Fruit fly (Drosophila melanogaster): ENCODE results near the gene Cad89D.

The Cad89D gene

DNA sequence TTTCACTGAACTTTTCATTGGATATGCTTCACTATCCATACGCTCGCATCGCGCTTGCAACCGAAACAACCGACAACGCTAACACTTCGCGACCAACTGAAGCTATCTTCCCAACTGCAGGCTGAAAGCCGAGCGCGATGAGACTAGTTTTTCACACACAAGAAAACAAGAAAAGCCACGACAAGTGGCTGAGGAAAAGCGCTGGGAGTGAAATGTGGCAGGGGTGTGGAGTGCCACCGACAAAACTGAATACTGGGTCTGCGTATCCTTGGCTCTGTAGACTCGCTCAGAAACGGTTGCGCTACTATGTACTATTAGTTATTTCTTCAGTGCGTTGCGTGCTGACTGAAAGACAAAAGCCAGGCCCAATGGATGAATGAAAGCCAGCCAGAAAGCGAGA lies at the start of gene Cad89D:
Gene Cad89D (minus strand): TSS at position 101 of the 400 bp plus-strand sequence.
- TF ChIP-seq h (optimal IDR thresholded peaks at IDR 0.05) = no peak
- no peak for TF ChIP-seq psq (optimal IDR thresholded peaks at IDR 0.05)
- TF ChIP-seq ttk (optimal IDR thresholded peaks at IDR 0.05) = no peak
- no peak for TF ChIP-seq Sin3A (optimal IDR thresholded peaks at IDR 0.05)
- no peak for TF ChIP-seq Myc (optimal IDR thresholded peaks at IDR 0.05)
- TF ChIP-seq insv (optimal IDR thresholded peaks at IDR 0.05) = no peak

DNA sequence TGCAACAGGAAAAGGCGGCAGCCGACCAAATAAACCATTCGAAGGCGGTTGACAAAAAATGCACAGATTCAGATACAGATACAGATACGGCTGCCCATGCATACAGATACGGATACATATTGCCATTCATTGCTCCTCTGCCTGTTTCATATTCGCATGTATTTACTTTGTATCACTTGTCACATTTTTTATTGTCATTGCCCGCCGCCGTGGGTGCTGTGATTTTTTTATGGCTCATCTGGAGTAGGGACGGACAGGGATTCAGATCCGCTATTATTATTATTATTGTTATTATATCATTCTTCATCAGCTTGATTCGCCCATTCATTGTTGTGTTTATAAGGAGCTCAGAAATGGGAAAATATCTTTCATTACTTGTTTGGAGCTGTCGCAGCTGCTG lies 47.3 kb upstream of the Cad89D start:
- TF ChIP-seq insv (optimal IDR thresholded peaks at IDR 0.05) (no peak), Sin3A (optimal IDR thresholded peaks at IDR 0.05) (no peak), Myc (optimal IDR thresholded peaks at IDR 0.05) (no peak), ttk (optimal IDR thresholded peaks at IDR 0.05) (no peak), h (optimal IDR thresholded peaks at IDR 0.05) (no peak), psq (optimal IDR thresholded peaks at IDR 0.05) (no peak)

DNA sequence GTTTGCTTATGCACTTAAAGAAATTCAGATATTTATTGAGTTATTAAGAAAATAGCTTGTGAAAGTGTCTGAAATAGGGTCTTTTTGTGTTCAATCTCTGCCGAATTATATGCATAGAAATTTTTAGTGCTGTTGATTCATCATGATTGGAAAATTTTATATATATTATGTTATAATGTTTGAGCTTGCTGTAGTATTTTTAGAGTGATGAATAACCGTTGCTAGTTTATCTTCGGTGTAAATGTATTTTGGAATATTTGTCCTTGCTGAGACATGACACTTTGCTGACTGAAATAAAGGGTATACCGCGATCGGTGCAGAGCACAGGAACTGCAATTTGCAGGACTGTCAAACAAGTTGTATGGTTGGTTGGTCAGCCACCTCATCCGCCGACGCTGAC lies 46.7 kb upstream of the Cad89D start:
- TF ChIP-seq ttk (optimal IDR thresholded peaks at IDR 0.05) = no peak
- no peak for TF ChIP-seq Sin3A (optimal IDR thresholded peaks at IDR 0.05)
- no peak for TF ChIP-seq Myc (optimal IDR thresholded peaks at IDR 0.05)
- no peak for TF ChIP-seq psq (optimal IDR thresholded peaks at IDR 0.05)
- no peak for TF ChIP-seq insv (optimal IDR thresholded peaks at IDR 0.05)
- TF ChIP-seq h (optimal IDR thresholded peaks at IDR 0.05) = no peak

dm6 chr3R:16541293-16541692 lies 46.1 kb upstream of the Cad89D start:
- TF ChIP-seq insv (optimal IDR thresholded peaks at IDR 0.05) (no peak), h (optimal IDR thresholded peaks at IDR 0.05) (no peak), ttk (optimal IDR thresholded peaks at IDR 0.05) (no peak), Sin3A (optimal IDR thresholded peaks at IDR 0.05) (no peak), psq (optimal IDR thresholded peaks at IDR 0.05) (no peak), Myc (optimal IDR thresholded peaks at IDR 0.05) (no peak)

DNA sequence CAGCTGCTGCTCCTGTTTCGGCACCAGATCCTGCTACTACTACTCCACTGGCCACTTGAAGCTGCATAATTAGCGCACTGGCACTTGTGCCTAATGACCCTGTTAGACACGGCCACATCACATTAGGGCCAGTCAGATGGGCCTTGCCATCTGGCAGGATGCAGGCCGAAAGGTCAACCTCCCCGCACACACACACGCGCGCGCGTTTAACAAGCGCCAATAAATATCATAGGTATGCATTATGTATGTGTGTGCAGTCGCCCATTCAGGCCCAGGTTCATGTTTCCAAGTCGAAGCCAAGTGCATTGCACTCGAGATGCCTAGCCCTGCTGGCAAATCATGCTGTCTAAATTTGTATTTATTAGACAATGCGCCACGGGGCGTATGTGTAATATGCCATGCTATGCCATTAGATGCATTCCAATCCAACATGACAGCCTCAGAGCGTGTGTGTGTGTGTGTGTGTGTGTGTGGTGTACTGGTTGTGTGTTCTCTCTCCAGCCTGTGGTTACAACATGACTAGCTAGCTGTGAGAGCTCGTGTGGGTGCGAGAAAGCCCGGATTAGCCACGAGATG lies 43.7 kb upstream of the Cad89D start:
- no peak for TF ChIP-seq Sin3A (optimal IDR thresholded peaks at IDR 0.05)
- TF ChIP-seq Myc (optimal IDR thresholded peaks at IDR 0.05) = no peak
- no peak for TF ChIP-seq psq (optimal IDR thresholded peaks at IDR 0.05)
- no peak for TF ChIP-seq insv (optimal IDR thresholded peaks at IDR 0.05)
- no peak for TF ChIP-seq ttk (optimal IDR thresholded peaks at IDR 0.05)
- no peak for TF ChIP-seq h (optimal IDR thresholded peaks at IDR 0.05)

- no peak for TF ChIP-seq insv (optimal IDR thresholded peaks at IDR 0.05)
- no peak for TF ChIP-seq Myc (optimal IDR thresholded peaks at IDR 0.05)
- no peak for TF ChIP-seq ttk (optimal IDR thresholded peaks at IDR 0.05)
- TF ChIP-seq h (optimal IDR thresholded peaks at IDR 0.05) = no peak
- no peak for TF ChIP-seq psq (optimal IDR thresholded peaks at IDR 0.05)
- no peak for TF ChIP-seq Sin3A (optimal IDR thresholded peaks at IDR 0.05)
Measured at dm6 chr3R:16537307-16537706, 42.1 kb upstream of the Cad89D start.

DNA sequence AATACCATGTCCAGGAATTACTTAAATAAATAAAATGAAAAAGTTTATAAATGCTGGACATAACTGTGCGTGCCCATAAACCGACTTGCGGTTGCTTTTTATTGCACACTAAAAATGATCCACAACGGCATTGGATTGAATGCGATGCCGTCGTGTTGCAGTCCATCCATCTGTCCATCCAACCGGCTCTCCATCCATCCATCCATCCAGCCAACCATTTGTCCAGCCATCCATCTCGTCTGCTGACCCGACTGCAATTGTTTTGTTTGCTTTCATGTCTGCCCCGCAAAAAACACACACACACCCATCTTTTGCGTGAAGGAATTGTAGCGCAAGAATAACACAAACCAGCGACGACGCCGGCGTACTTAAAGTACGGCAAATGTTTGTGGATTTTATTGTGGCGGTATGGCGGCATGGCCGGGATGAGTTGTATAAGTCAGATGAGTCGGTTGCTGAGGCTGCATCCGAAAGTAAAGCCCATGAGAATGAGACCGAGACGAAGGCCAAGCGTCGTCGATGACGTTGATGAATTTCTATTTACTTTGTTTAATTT lies 38.6 kb upstream of the Cad89D start:
- TF ChIP-seq Sin3A (optimal IDR thresholded peaks at IDR 0.05) (no peak), ttk (optimal IDR thresholded peaks at IDR 0.05) (no peak), psq (optimal IDR thresholded peaks at IDR 0.05) (no peak), insv (optimal IDR thresholded peaks at IDR 0.05) (no peak)

DNA sequence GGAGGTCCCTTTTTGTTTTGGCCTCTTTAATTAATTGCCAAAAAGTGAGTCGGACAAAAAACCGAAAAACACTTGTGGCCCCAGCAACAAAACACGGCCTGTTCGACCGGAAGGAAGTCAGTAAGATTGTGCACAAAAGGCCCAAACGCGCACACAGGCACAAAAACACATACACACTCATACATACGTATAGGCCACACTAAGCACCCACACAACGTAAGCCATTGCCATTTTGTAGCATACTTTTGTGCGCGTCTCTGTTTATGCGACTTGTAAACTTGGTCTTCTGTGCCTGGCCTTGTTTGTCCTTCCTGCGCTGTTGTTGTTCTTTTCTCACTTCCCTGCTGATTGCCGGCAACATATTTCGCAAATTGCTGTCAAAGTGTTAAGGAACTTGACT lies 35.2 kb upstream of the Cad89D start:
- TF ChIP-seq Myc (optimal IDR thresholded peaks at IDR 0.05) = no peak

DNA sequence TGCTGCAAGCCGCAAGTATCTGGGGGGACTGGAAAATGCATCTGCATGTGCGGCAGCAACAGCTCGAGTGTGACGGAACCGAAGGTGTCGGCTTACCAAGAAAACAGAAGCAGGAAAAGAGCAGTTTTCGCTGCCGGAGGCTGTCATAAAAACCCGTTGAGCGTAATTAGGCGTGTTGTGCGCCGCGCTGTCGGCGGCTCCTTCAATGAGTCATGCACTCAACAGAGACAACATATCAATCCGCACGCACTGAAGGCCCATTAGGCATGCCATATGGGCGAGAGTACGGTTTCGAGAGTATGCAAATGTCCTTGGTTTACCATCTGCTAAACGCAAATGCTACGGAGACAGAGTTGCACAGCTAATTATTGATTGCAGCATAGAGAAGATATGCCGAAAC lies 33.2 kb upstream of the Cad89D start:
- no peak for TF ChIP-seq insv (optimal IDR thresholded peaks at IDR 0.05)
- no peak for TF ChIP-seq h (optimal IDR thresholded peaks at IDR 0.05)
- TF ChIP-seq Myc (optimal IDR thresholded peaks at IDR 0.05) = no peak
- TF ChIP-seq ttk (optimal IDR thresholded peaks at IDR 0.05) = no peak
- TF ChIP-seq psq (optimal IDR thresholded peaks at IDR 0.05) = no peak

DNA sequence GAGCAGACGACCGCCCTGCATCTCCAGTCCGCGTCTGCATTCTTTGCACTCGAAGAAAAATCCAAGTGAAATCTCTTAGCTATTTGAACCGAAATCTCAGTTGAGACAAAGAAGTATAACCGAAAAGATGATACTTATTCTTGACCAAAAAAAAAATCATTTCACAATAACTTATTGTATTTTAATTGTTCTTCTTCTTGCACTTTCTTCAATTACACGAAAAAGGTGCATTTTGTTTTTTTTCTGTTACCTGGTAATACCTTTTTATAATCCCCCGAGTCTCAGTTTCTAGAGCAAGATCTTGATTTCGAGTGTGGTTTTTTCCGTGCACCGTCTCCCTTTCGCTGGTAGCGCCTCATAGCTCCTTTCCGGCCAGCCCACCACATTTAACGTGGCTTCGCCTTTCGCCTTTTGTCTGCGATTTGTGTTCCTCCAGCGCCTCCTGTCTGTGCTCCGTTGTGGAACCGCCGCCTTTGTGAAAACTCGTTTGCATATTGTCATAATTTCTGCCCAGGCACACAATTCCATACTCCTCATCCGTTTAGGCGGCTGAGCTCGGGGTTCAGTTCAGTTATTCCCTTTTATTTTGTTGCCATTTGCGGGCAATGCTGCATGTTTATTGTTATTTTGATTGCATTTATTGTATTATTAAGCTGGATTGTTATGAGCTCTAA lies 31.6 kb upstream of the Cad89D start:
- TF ChIP-seq insv (optimal IDR thresholded peaks at IDR 0.05) (no peak), psq (optimal IDR thresholded peaks at IDR 0.05) (no peak), Sin3A (optimal IDR thresholded peaks at IDR 0.05) (no peak), Myc (optimal IDR thresholded peaks at IDR 0.05) (no peak), h (optimal IDR thresholded peaks at IDR 0.05) (no peak), ttk (optimal IDR thresholded peaks at IDR 0.05) (no peak)

- TF ChIP-seq h (optimal IDR thresholded peaks at IDR 0.05) (no peak), Sin3A (optimal IDR thresholded peaks at IDR 0.05) (no peak), insv (optimal IDR thresholded peaks at IDR 0.05) (no peak), psq (optimal IDR thresholded peaks at IDR 0.05) (no peak), Myc (optimal IDR thresholded peaks at IDR 0.05) (no peak), ttk (optimal IDR thresholded peaks at IDR 0.05) (no peak)
Measured at dm6 chr3R:16526256-16526655, 31.0 kb upstream of the Cad89D start.

- TF ChIP-seq Sin3A (optimal IDR thresholded peaks at IDR 0.05) (no peak), ttk (optimal IDR thresholded peaks at IDR 0.05) (no peak), Myc (optimal IDR thresholded peaks at IDR 0.05) (no peak), h (optimal IDR thresholded peaks at IDR 0.05) (no peak), insv (optimal IDR thresholded peaks at IDR 0.05) (no peak), psq (optimal IDR thresholded peaks at IDR 0.05) (no peak)
Measured at dm6 chr3R:16525555-16525954, 30.3 kb upstream of the Cad89D start.

dm6 chr3R:16524593-16525111 lies 29.4 kb upstream of the Cad89D start:
- TF ChIP-seq Myc (optimal IDR thresholded peaks at IDR 0.05) (no peak), insv (optimal IDR thresholded peaks at IDR 0.05) (no peak), h (optimal IDR thresholded peaks at IDR 0.05) (no peak), psq (optimal IDR thresholded peaks at IDR 0.05) (no peak), Sin3A (optimal IDR thresholded peaks at IDR 0.05) (no peak), ttk (optimal IDR thresholded peaks at IDR 0.05) (no peak)

All from Kc167 (cell line).